Worm (Caenorhabditis elegans): Measurements from ENCODE around the gene nhr-103.

- no peak for TF ChIP-seq elt-3 (tag; optimal IDR thresholded peaks at IDR 0.05)
- no peak for TF ChIP-seq ZK546.5 (tag; optimal IDR thresholded peaks at IDR 0.05)
- TF ChIP-seq ztf-11 (tag; optimal IDR thresholded peaks at IDR 0.05): no peak
- TF ChIP-seq nhr-25 (tag; optimal IDR thresholded peaks at IDR 0.05): no peak
- TF ChIP-seq nhr-11 (tag; optimal IDR thresholded peaks at IDR 0.05): no peak
- no peak for TF ChIP-seq nhr-77 (tag; optimal IDR thresholded peaks at IDR 0.05)
- no peak for TF ChIP-seq nhr-237 (tag; optimal IDR thresholded peaks at IDR 0.05)
- TF ChIP-seq fkh-10 (GFP tag; optimal IDR thresholded peaks at IDR 0.05): no peak
These were observed 12.8 kb downstream of the nhr-103 start for ce11 chrV:2238012-2238411.

All from whole organism, L3 larva.